Worm (Caenorhabditis elegans) whole organism, L2 larva: ENCODE measurements around the gene T24C2.3.

ENCODE experiments used
- ceh-16 ChIP-seq: fragments of 150-350 bp; optimal IDR thresholded peaks from 2 replicates; lab custom pipeline; 2014; ENCODE audit warnings: missing biosample characterization, missing genetic modification characterization
- elt-3 ChIP-seq: sonication (generic microtip); optimal IDR thresholded peaks from 2 replicates; lab custom pipeline; 2017; ENCODE audit warnings: missing biosample characterization, missing genetic modification characterization
- lin-13 ChIP-seq: fragments of 150-350 bp; optimal IDR thresholded peaks from 2 replicates; lab custom pipeline; 2014; ENCODE audit warnings: missing biosample characterization, missing genetic modification reagents, missing genetic modification characterization
- lin-39 ChIP-seq: fragments of 150-350 bp; optimal IDR thresholded peaks from 2 replicates; lab custom pipeline; 2014; ENCODE audit warnings: missing biosample characterization, missing genetic modification reagents, missing genetic modification characterization
- nhr-11 ChIP-seq: fragments of 150-350 bp; optimal IDR thresholded peaks from 2 replicates; lab custom pipeline; 2014; ENCODE audit warnings: missing biosample characterization, missing genetic modification characterization
- nhr-6 ChIP-seq: fragments of 150-350 bp; optimal IDR thresholded peaks from 2 replicates; lab custom pipeline; 2014; ENCODE audit warnings: missing biosample characterization, missing genetic modification characterization
- zag-1 ChIP-seq: fragments of 150-350 bp; optimal IDR thresholded peaks from 2 replicates; lab custom pipeline; 2014; ENCODE audit warnings: missing biosample characterization, missing genetic modification characterization

DNA sequence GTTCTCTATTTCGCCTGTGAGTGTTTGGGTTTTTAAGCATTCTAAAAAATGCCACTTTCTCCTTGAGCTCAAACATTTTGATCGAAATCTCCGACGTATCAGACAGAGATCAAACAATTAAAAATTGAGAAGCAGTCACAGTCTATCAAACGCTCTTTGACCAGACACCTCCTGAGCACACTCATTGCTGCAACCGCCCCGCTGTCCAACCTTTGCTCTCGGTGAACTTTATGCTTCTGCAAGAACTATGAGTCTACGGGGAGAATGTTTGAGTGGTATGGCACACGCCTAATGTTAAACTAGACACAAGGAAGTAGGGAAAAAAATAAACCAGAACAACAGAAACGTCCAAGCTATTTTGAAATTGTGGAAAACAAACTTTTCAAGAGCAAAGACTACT is 21.9 kb downstream of the T24C2.3 start:
- TF ChIP-seq zag-1 (tag; lab: Kevin White, UChicago): no peak
- no peak for TF ChIP-seq lin-13 (GFP tag; lab: Kevin White, UChicago)
- no peak for TF ChIP-seq ceh-16 (tag; lab: Kevin White, UChicago)
- no peak for TF ChIP-seq elt-3 (tag; lab: Kevin White, UChicago)
- TF ChIP-seq nhr-11: no peak
- TF ChIP-seq lin-39 (tag; lab: Kevin White, UChicago): no peak
- TF ChIP-seq nhr-6: no peak
